Worm (Caenorhabditis elegans): ENCODE results near the gene D1086.6.

DNA sequence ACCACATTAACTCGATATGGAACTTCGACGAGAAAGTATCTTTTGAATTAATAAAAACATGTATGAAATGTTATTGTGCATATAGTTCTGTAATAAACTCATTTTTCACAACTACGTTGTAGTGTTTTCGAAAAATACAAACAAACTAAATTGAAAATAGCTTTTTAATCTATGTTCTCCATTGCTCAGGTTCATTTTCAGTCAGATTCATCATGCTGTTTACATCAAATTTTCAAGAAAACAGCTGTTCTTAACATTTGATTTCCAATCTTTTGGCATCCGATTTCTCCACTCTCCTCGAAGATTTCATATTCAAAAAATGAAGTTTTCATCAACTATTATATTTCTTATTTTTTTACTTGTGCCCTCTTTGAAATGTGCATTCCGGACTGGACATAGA, 30.4 kb downstream of the D1086.6 start, which contains the start of gene H39E23.2:
- no peak for TF ChIP-seq zfp-3 (GFP tag; conservative IDR thresholded peaks at IDR 0.05)
- TF ChIP-seq nhr-28 (tag; optimal IDR thresholded peaks at IDR 0.05): no peak
- no peak for TF ChIP-seq Y48G9A.11 (GFP tag; IDR thresholded peaks at IDR 0.05)
- TF ChIP-seq lin-1 (GFP tag; IDR thresholded peaks at IDR 0.05): no peak
- no peak for TF ChIP-seq nhr-237 (tag; optimal IDR thresholded peaks at IDR 0.05)
- TF ChIP-seq madf-5 (GFP tag; IDR thresholded peaks at IDR 0.05): no peak
- no peak for TF ChIP-seq ces-1 (GFP tag; optimal IDR thresholded peaks at IDR 0.05)
- no peak for TF ChIP-seq F49E8.2 (tag; optimal IDR thresholded peaks at IDR 0.05; ENCODE audit: borderline replicate concordance)
- no peak for TF ChIP-seq mdt-29 (GFP tag; IDR thresholded peaks at IDR 0.05)
- no peak for TF ChIP-seq spr-3 (GFP tag; optimal IDR thresholded peaks at IDR 0.05)
- TF ChIP-seq unc-62 (GFP tag; optimal IDR thresholded peaks at IDR 0.05 in 1 of 2): no peak
- TF ChIP-seq unc-62 (tag; optimal IDR thresholded peaks at IDR 0.05): no peak
- no peak for TF ChIP-seq mep-1 (tag; optimal IDR thresholded peaks at IDR 0.05)
- no peak for TF ChIP-seq hlh-30 (tag; optimal IDR thresholded peaks at IDR 0.05; ENCODE audit: insufficient read depth)
- TF ChIP-seq tag-97 (GFP tag; IDR thresholded peaks at IDR 0.05): no peak
